Worm (Caenorhabditis elegans) whole organism, L4 larva: ENCODE data around the gene rin-1.

Experiments
- F10B5.3 ChIP-seq: sonication (generic microtip); optimal IDR thresholded peaks from 2 replicates; lab custom pipeline; 2016; ENCODE audit warnings: mild to moderate bottlenecking, missing genetic modification characterization, missing compliant biosample characterization
- F26F4.8 ChIP-seq: fragments of 200-800 bp; sonication (Bioruptor generic); conservative IDR thresholded peaks from 2 replicates; pipeline ENCODE4 v1.3.6; 2022; ENCODE audit warnings: missing genetic modification characterization, missing compliant biosample characterization
- F37D6.2 ChIP-seq: sonication (generic microtip); optimal IDR thresholded peaks from 2 replicates; lab custom pipeline; 2016; ENCODE audit warnings: mild to moderate bottlenecking, missing genetic modification characterization, missing compliant biosample characterization
- F49E8.2 ChIP-seq: sonication (generic microtip); optimal IDR thresholded peaks from 2 replicates; lab custom pipeline; 2016; ENCODE audit warnings: missing compliant biosample characterization, mild to moderate bottlenecking, missing genetic modification characterization, borderline replicate concordance
- T20F7.1 ChIP-seq: fragments of 200-800 bp; sonication (Bioruptor generic); optimal IDR thresholded peaks from 2 replicates; lab custom pipeline; 2018; ENCODE audit warnings: mild to moderate bottlenecking, missing genetic modification characterization, missing compliant biosample characterization
- Y75B8A.6 ChIP-seq: fragments of 200-800 bp; sonication (Bioruptor generic); IDR thresholded peaks from 2 replicates; pipeline ENCODE4 v1.3.6; 2022; ENCODE audit warnings: missing genetic modification reagents, missing genetic modification characterization, missing compliant biosample characterization
- ZK546.5 ChIP-seq, 2 experiments: sonication (generic microtip); optimal IDR thresholded peaks; 2 replicates each; lab custom pipeline; 2017; ENCODE audit warnings: missing biosample characterization in 2 of 2, missing genetic modification characterization in 2 of 2
- aha-1 ChIP-seq: fragments of 150-350 bp; peaks from one replicate; lab custom pipeline; 2014; ENCODE audit warnings: missing biosample characterization, missing genetic modification characterization
- aly-2 ChIP-seq: sonication (generic microtip); optimal IDR thresholded peaks from 2 replicates; lab custom pipeline; 2018; ENCODE audit warnings: missing biosample characterization, missing genetic modification characterization
- ama-1 ChIP-seq: fragments of 150-350 bp; optimal IDR thresholded peaks from 2 replicates; lab custom pipeline; 2014; ENCODE audit warnings: inconsistent platforms, mixed read lengths
- ceh-82 ChIP-seq: sonication (generic microtip); optimal IDR thresholded peaks from 2 replicates; lab custom pipeline; 2017; ENCODE audit warnings: missing biosample characterization, missing genetic modification characterization
- daf-16 ChIP-seq, 3 experiments: sonication (generic microtip); optimal IDR thresholded peaks; 2 replicates each; lab custom pipeline; 2016 to 2017; ENCODE audit warnings: missing genetic modification characterization in 3 of 3, missing genetic modification reagents in 3 of 3, mild to moderate bottlenecking in 2 of 3, missing compliant biosample characterization in 2 of 3, missing biosample characterization in 1 of 3, moderate library complexity in 1 of 3
- dpl-1 ChIP-seq: fragments of 150-350 bp; optimal IDR thresholded peaks from 2 replicates; lab custom pipeline; 2014; ENCODE audit warnings: missing biosample characterization, missing genetic modification reagents, missing genetic modification characterization
- hmg-1.1 ChIP-seq: fragments of 200-800 bp; sonication (Bioruptor generic); IDR thresholded peaks from 2 replicates; pipeline ENCODE4 v1.3.6; 2022; ENCODE audit warnings: missing genetic modification reagents, missing genetic modification characterization, missing compliant biosample characterization
- lsy-2 ChIP-seq, 2 experiments: fragments of 150-350 bp in 1 of 2; sonication (generic microtip) in 1 of 2; optimal IDR thresholded peaks; 2 replicates each; lab custom pipeline; 2014 to 2017; ENCODE audit warnings: missing biosample characterization in 2 of 2, missing genetic modification characterization in 2 of 2
- mep-1 ChIP-seq: fragments of 150-350 bp; sonication (generic microtip); optimal IDR thresholded peaks from 3 replicates; lab custom pipeline; 2014; ENCODE audit warnings: missing biosample characterization, missing genetic modification characterization
- mxl-2 ChIP-seq: fragments of 200-800 bp; sonication (Bioruptor generic); conservative IDR thresholded peaks from 2 replicates; pipeline ENCODE4 v1.3.6; 2022; ENCODE audit warnings: missing genetic modification reagents, missing genetic modification characterization, missing compliant biosample characterization
- mxl-3 ChIP-seq: fragments of 200-800 bp; sonication (Bioruptor generic); optimal IDR thresholded peaks from 2 replicates; lab custom pipeline; 2018; ENCODE audit warnings: mild to moderate bottlenecking, missing genetic modification characterization, missing compliant biosample characterization
- nhr-11 ChIP-seq: fragments of 150-350 bp; optimal IDR thresholded peaks from 2 replicates; lab custom pipeline; 2014; ENCODE audit warnings: missing biosample characterization, missing genetic modification characterization
- nhr-237 ChIP-seq: sonication (generic microtip); optimal IDR thresholded peaks from 2 replicates; lab custom pipeline; 2017; ENCODE audit warnings: missing biosample characterization, missing genetic modification characterization
- nhr-25 ChIP-seq: sonication (generic microtip); optimal IDR thresholded peaks from 2 replicates; lab custom pipeline; 2017; ENCODE audit warnings: missing genetic modification characterization, mild to moderate bottlenecking, missing compliant biosample characterization, antibody characterized with exemption, moderate library complexity, borderline replicate concordance; ENCODE audit not compliant: insufficient read depth
- nhr-28 ChIP-seq: fragments of 150-350 bp; optimal IDR thresholded peaks from 2 replicates; lab custom pipeline; 2014; ENCODE audit warnings: missing biosample characterization, missing genetic modification characterization
- nhr-41 ChIP-seq: fragments of 200-800 bp; sonication (Bioruptor generic); IDR thresholded peaks from 2 replicates; pipeline ENCODE4 v1.3.6; 2022; ENCODE audit warnings: missing genetic modification reagents, missing genetic modification characterization, missing compliant biosample characterization
- nhr-42 ChIP-seq: fragments of 200-800 bp; sonication (Bioruptor generic); IDR thresholded peaks from 2 replicates; pipeline ENCODE4 v1.3.6; 2022; ENCODE audit warnings: missing genetic modification characterization, missing compliant biosample characterization
- rbr-2 ChIP-seq: sonication (generic microtip); optimal IDR thresholded peaks from 2 replicates; lab custom pipeline; 2016; ENCODE audit warnings: missing genotype, missing genetic modification characterization, missing compliant biosample characterization
- saeg-2 ChIP-seq: fragments of 200-800 bp; sonication (Bioruptor generic); IDR thresholded peaks from 2 replicates; pipeline ENCODE4 v1.3.6; 2022; ENCODE audit warnings: missing genetic modification reagents, missing genetic modification characterization, missing compliant biosample characterization
- snpc-4 ChIP-seq: fragments of 150-350 bp; optimal IDR thresholded peaks from 2 replicates; lab custom pipeline; 2014; ENCODE audit warnings: missing biosample characterization, missing genetic modification characterization
- tra-1 ChIP-seq: fragments of 200-800 bp; sonication (Bioruptor generic); IDR thresholded peaks from 2 replicates; pipeline ENCODE4 v1.3.6; 2022; ENCODE audit warnings: missing genetic modification reagents, missing genetic modification characterization, missing compliant biosample characterization
- unc-62 ChIP-seq, 3 experiments: fragments of 150-350 bp in 1 of 3; sonication (generic microtip); optimal IDR thresholded peaks in 2 of 3; peaks in 1 of 3; 1 replicate in 1 of 3; 2 replicates in 2 of 3; lab custom pipeline; 2014 to 2017; ENCODE audit warnings: missing biosample characterization in 3 of 3, missing genetic modification characterization in 3 of 3, missing genetic modification reagents in 3 of 3, missing genotype in 1 of 3
- vab-7 ChIP-seq: fragments of 200-800 bp; sonication (Bioruptor generic); IDR thresholded peaks from 2 replicates; pipeline ENCODE4 v1.3.6; 2022; ENCODE audit warnings: missing genetic modification reagents, missing genetic modification characterization, missing compliant biosample characterization
- zfp-3 ChIP-seq: fragments of 200-800 bp; sonication (Bioruptor generic); conservative IDR thresholded peaks from 2 replicates; pipeline ENCODE4 v1.3.6; 2022; ENCODE audit warnings: missing genetic modification reagents, missing genetic modification characterization, missing compliant biosample characterization
- zip-2 ChIP-seq: fragments of 150-350 bp; optimal IDR thresholded peaks from 2 replicates; lab custom pipeline; 2014; ENCODE audit warnings: missing biosample characterization, missing genetic modification characterization

The rin-1 gene

ce11 chrV:14813566-14813965, 1.8 kb downstream of the rin-1 start:
- no peak for TF ChIP-seq zfp-3 (GFP tag; lab: Robert Waterston, UW)
- TF ChIP-seq mxl-3 (GFP tag; lab: Kevin White, UChicago) = no peak
- no peak for TF ChIP-seq ceh-82 (tag; lab: Kevin White, UChicago)
- TF ChIP-seq dpl-1 (GFP tag; lab: Kevin White, UChicago) = no peak
- TF ChIP-seq daf-16 (GFP tag; optimal IDR thresholded peaks at IDR 0.05; lab: Kevin White, UChicago) = no peak
- no peak for TF ChIP-seq daf-16 (tag; optimal IDR thresholded peaks at IDR 0.05; lab: Kevin White, UChicago)
- peak in 1 of 2 experiments; percentile 61 for TF ChIP-seq lsy-2 (tag; optimal IDR thresholded peaks at IDR 0.05; lab: Kevin White, UChicago)
- no peak for TF ChIP-seq zip-2 (tag; lab: Kevin White, UChicago)
- TF ChIP-seq nhr-237 (tag; lab: Kevin White, UChicago) = no peak

- TF ChIP-seq Y75B8A.6 (GFP tag; lab: Robert Waterston, UW) (no peak), tra-1 (GFP tag; lab: Robert Waterston, UW) (no peak), aha-1 (peak; percentile 60), unc-62 (GFP tag; optimal IDR thresholded peaks at IDR 0.05 in 1 of 2; lab: Kevin White, UChicago) (peak in 1 of 2 experiments; percentile 98), unc-62 (tag; optimal IDR thresholded peaks at IDR 0.05; lab: Kevin White, UChicago) (no peak), nhr-25 (tag; lab: Kevin White, UChicago) (peak; percentile 46)
- TF ChIP-seq, all 104 proteins: peak for 3
These were observed 9.1 kb downstream of the rin-1 start for ce11 chrV:14806204-14806737.

- TF ChIP-seq aly-2 (tag; lab: Kevin White, UChicago) = no peak
- peak; percentile 35 for TF ChIP-seq nhr-11 (tag; lab: Kevin White, UChicago)
- peak; percentile 41 for TF ChIP-seq nhr-28
- peak in 1 of 2 experiments; percentile 8 for TF ChIP-seq daf-16 (GFP tag; optimal IDR thresholded peaks at IDR 0.05; lab: Kevin White, UChicago)
- TF ChIP-seq daf-16 (tag; optimal IDR thresholded peaks at IDR 0.05; lab: Kevin White, UChicago) = no peak
These were observed 15.0 kb downstream of the rin-1 start for ce11 chrV:14800402-14800801.

DNA sequence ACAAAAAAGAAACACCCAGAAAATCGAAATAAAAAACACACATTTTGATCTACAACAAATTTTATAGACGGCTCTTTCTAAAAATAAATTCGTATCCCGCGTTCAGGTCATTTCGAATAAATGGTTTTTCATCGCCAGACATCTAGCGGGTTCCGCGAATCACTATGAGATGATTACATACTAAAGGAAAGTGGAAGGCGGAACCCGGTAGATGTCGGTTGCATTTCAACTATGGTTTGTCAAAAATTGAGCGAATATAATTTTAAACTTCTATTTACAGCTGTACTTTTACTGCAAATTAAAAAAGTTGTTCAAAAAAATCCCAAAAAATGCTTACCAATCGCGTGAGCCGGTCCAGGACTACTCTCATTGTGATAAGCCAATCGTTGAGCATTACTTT, 17.5 kb downstream of the rin-1 start:
- TF ChIP-seq ZK546.5 (tag; optimal IDR thresholded peaks at IDR 0.05; lab: Kevin White, UChicago) (no peak), ama-1 (lab: Kevin White, UChicago) (no peak), F26F4.8 (no peak), saeg-2 (GFP tag; lab: Robert Waterston, UW) (no peak), F49E8.2 (tag; lab: Kevin White, UChicago) (no peak), nhr-41 (no peak), tra-1 (GFP tag; lab: Robert Waterston, UW) (no peak), F37D6.2 (tag; lab: Kevin White, UChicago) (no peak)

DNA sequence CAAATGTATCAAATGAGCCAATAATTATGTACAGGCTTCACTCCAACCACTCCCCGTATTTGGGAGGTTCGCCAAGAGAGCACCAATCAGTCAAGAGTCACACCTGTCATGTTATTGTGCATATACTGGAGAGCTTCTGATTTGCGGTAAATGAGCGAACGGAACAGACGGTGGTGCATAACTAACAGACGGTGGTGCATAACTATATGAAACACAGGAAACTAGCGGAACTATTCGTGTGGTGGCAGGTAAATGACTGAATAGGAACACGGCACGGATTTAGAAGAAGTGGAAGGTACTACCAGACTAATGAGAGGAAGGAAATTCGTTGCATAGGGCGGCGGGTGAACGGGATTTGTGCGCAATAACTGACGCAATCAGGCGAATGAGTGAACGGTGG, 22.4 kb downstream of the rin-1 start:
- TF ChIP-seq vab-7 (GFP tag; lab: Robert Waterston, UW) (no peak), mxl-2 (no peak), F10B5.3 (tag; lab: Kevin White, UChicago) (no peak), zfp-3 (GFP tag; lab: Robert Waterston, UW) (no peak), nhr-25 (tag; lab: Kevin White, UChicago) (no peak), T20F7.1 (no peak), snpc-4 (no peak), mep-1 (no peak), nhr-42 (GFP tag; lab: Robert Waterston, UW) (no peak), rbr-2 (tag; lab: Kevin White, UChicago) (no peak), Y75B8A.6 (GFP tag; lab: Robert Waterston, UW) (no peak), hmg-1.1 (GFP tag; lab: Robert Waterston, UW) (no peak)
